Worm (Caenorhabditis elegans) whole organism, L3 larva: ENCODE measurements around the gene B0286.1.
A peak's percentile ranks its signal among the peaks of the same experiment; 100 is the strongest.

Experiments
- R02D3.7 ChIP-seq: fragments of 150-350 bp; optimal IDR thresholded peaks from 2 replicates; lab custom pipeline; 2014; ENCODE audit warnings: missing biosample characterization, missing genetic modification characterization
- ZK546.5 ChIP-seq: sonication (generic microtip); optimal IDR thresholded peaks from 2 replicates; lab custom pipeline; 2017; ENCODE audit warnings: missing biosample characterization, missing genetic modification characterization
- ama-1 ChIP-seq: fragments of 150-350 bp; optimal IDR thresholded peaks from 2 replicates; lab custom pipeline; 2018
- ceh-16 ChIP-seq: sonication (generic microtip); optimal IDR thresholded peaks from 2 replicates; lab custom pipeline; 2017; ENCODE audit warnings: missing biosample characterization, missing genetic modification characterization
- ceh-28 ChIP-seq: fragments of 150-350 bp; optimal IDR thresholded peaks from 2 replicates; lab custom pipeline; 2014; ENCODE audit warnings: missing biosample characterization, missing genetic modification reagents, missing genetic modification characterization
- ceh-82 ChIP-seq: fragments of 150-350 bp; optimal IDR thresholded peaks from 2 replicates; lab custom pipeline; 2014; ENCODE audit warnings: missing biosample characterization, missing genetic modification characterization
- ceh-9 ChIP-seq: sonication (generic microtip); optimal IDR thresholded peaks from 2 replicates; lab custom pipeline; 2018; ENCODE audit warnings: missing biosample characterization, missing genetic modification characterization
- daf-12 ChIP-seq: fragments of 150-350 bp; optimal IDR thresholded peaks from 2 replicates; lab custom pipeline; 2014; ENCODE audit warnings: missing biosample characterization, missing genetic modification reagents, missing genetic modification characterization
- egl-27 ChIP-seq: sonication (generic microtip); optimal IDR thresholded peaks from 4 replicates; lab custom pipeline; 2017; ENCODE audit warnings: missing biosample characterization, missing genetic modification reagents, missing genetic modification characterization
- egl-5 ChIP-seq: fragments of 150-350 bp; optimal IDR thresholded peaks from 2 replicates; lab custom pipeline; 2017; ENCODE audit warnings: missing biosample characterization, missing genetic modification reagents, missing genetic modification characterization, inconsistent platforms
- elt-1 ChIP-seq: fragments of 150-350 bp; optimal IDR thresholded peaks from 2 replicates; lab custom pipeline; 2014; ENCODE audit warnings: missing biosample characterization, missing genetic modification characterization
- elt-2 ChIP-seq: sonication (generic microtip); optimal IDR thresholded peaks from 2 replicates; lab custom pipeline; 2016; ENCODE audit warnings: missing genetic modification reagents, mild to moderate bottlenecking, missing genetic modification characterization, missing compliant biosample characterization
- elt-3 ChIP-seq, 3 experiments: fragments of 150-350 bp in 1 of 3; sonication (generic microtip) in 2 of 3; optimal IDR thresholded peaks; 2 replicates in 2 of 3; 4 replicates in 1 of 3; lab custom pipeline; 2014 to 2017; ENCODE audit warnings: missing biosample characterization in 3 of 3, missing genetic modification characterization in 3 of 3
- eor-1 ChIP-seq, 2 experiments: fragments of 150-350 bp; optimal IDR thresholded peaks; 2 replicates each; lab custom pipeline; 2014 to 2018; ENCODE audit warnings: missing biosample characterization in 2 of 2, missing genetic modification characterization in 2 of 2
- fkh-10 ChIP-seq: sonication (generic microtip); optimal IDR thresholded peaks from 2 replicates; lab custom pipeline; 2017; ENCODE audit warnings: missing biosample characterization, missing genetic modification reagents, missing genetic modification characterization
- fkh-2 ChIP-seq: fragments of 150-350 bp; optimal IDR thresholded peaks from 2 replicates; lab custom pipeline; 2014; ENCODE audit warnings: missing biosample characterization, missing genetic modification reagents, missing genetic modification characterization
- fos-1 ChIP-seq: fragments of 150-350 bp; optimal IDR thresholded peaks from 2 replicates; lab custom pipeline; 2014; ENCODE audit warnings: missing biosample characterization, missing genetic modification characterization
- hmg-11 ChIP-seq: sonication (generic microtip); optimal IDR thresholded peaks from 2 replicates; lab custom pipeline; 2016; ENCODE audit warnings: missing genetic modification characterization, missing compliant biosample characterization
- jun-1 ChIP-seq: fragments of 150-350 bp; optimal IDR thresholded peaks from 2 replicates; lab custom pipeline; 2014; ENCODE audit warnings: missing biosample characterization, missing genetic modification reagents, missing genetic modification characterization
- lin-15B ChIP-seq: fragments of 150-350 bp; optimal IDR thresholded peaks from 2 replicates; lab custom pipeline; 2014; ENCODE audit warnings: missing biosample characterization, missing genetic modification characterization
- lin-39 ChIP-seq: fragments of 150-350 bp; optimal IDR thresholded peaks from 2 replicates; lab custom pipeline; 2018; ENCODE audit warnings: missing biosample characterization, missing genetic modification reagents, missing genetic modification characterization
- lsy-12 ChIP-seq: sonication (generic microtip); optimal IDR thresholded peaks from 2 replicates; lab custom pipeline; 2016; ENCODE audit warnings: mild to moderate bottlenecking, missing genetic modification characterization, missing compliant biosample characterization
- mdl-1 ChIP-seq: fragments of 150-350 bp; optimal IDR thresholded peaks from 2 replicates; lab custom pipeline; 2014; ENCODE audit warnings: missing biosample characterization, missing genetic modification characterization
- mml-1 ChIP-seq: fragments of 150-350 bp; sonication (generic microtip); optimal IDR thresholded peaks from 3 replicates; lab custom pipeline; 2014; ENCODE audit warnings: missing biosample characterization, missing genetic modification characterization
- nhr-11 ChIP-seq: fragments of 150-350 bp; optimal IDR thresholded peaks from 2 replicates; lab custom pipeline; 2014; ENCODE audit warnings: missing biosample characterization, missing genetic modification characterization
- nhr-12 ChIP-seq: fragments of 150-350 bp; optimal IDR thresholded peaks from 2 replicates; lab custom pipeline; 2014; ENCODE audit warnings: missing biosample characterization, missing genetic modification characterization
- nhr-23 ChIP-seq: fragments of 150-350 bp; optimal IDR thresholded peaks from 2 replicates; lab custom pipeline; 2014; ENCODE audit warnings: missing biosample characterization, missing genetic modification reagents, missing genetic modification characterization
- nhr-237 ChIP-seq: fragments of 150-350 bp; optimal IDR thresholded peaks from 2 replicates; lab custom pipeline; 2014; ENCODE audit warnings: missing biosample characterization, missing genetic modification characterization
- nhr-25 ChIP-seq: sonication (generic microtip); optimal IDR thresholded peaks from 2 replicates; lab custom pipeline; 2017; ENCODE audit warnings: missing biosample characterization, missing genetic modification characterization
- nhr-28 ChIP-seq: fragments of 150-350 bp; optimal IDR thresholded peaks from 2 replicates; lab custom pipeline; 2014; ENCODE audit warnings: missing biosample characterization, missing genetic modification characterization
- nhr-43 ChIP-seq: sonication (generic microtip); optimal IDR thresholded peaks from 2 replicates; lab custom pipeline; 2016; ENCODE audit warnings: mild to moderate bottlenecking, missing genetic modification characterization, missing compliant biosample characterization; ENCODE audit not compliant: poor library complexity, severe bottlenecking
- nhr-67 ChIP-seq: fragments of 150-350 bp; optimal IDR thresholded peaks from 2 replicates; lab custom pipeline; 2014; ENCODE audit warnings: missing biosample characterization, missing genetic modification characterization
- nhr-76 ChIP-seq: fragments of 150-350 bp; sonication (generic microtip); optimal IDR thresholded peaks from 5 replicates; lab custom pipeline; 2014; ENCODE audit warnings: missing biosample characterization, missing genetic modification characterization
- nhr-77 ChIP-seq: fragments of 150-350 bp; optimal IDR thresholded peaks from 2 replicates; lab custom pipeline; 2014; ENCODE audit warnings: missing biosample characterization, missing genetic modification characterization
- pha-4 ChIP-seq: fragments of 150-350 bp; optimal IDR thresholded peaks from 2 replicates; lab custom pipeline; 2014; ENCODE audit warnings: missing biosample characterization, missing genetic modification reagents, missing genetic modification characterization
- pqm-1 ChIP-seq: fragments of 150-350 bp; optimal IDR thresholded peaks from 2 replicates; lab custom pipeline; 2017; ENCODE audit warnings: missing biosample characterization, missing genetic modification characterization, inconsistent platforms
- sea-2 ChIP-seq: fragments of 150-350 bp; sonication (generic microtip); optimal IDR thresholded peaks from 4 replicates; lab custom pipeline; 2014; ENCODE audit warnings: missing biosample characterization, missing genetic modification reagents, missing genetic modification characterization
- skn-1 ChIP-seq: fragments of 150-350 bp; optimal IDR thresholded peaks from 2 replicates; lab custom pipeline; 2014; ENCODE audit warnings: missing biosample characterization, missing genetic modification characterization
- snpc-4 ChIP-seq: fragments of 150-350 bp; optimal IDR thresholded peaks from 2 replicates; lab custom pipeline; 2014; ENCODE audit warnings: missing biosample characterization, missing genetic modification characterization
- tbx-2 ChIP-seq: sonication (generic microtip); optimal IDR thresholded peaks from 2 replicates; lab custom pipeline; 2016; ENCODE audit warnings: mild to moderate bottlenecking, missing genetic modification characterization, missing compliant biosample characterization
- unc-39 ChIP-seq: sonication (generic microtip); optimal IDR thresholded peaks from 4 replicates; lab custom pipeline; 2017; ENCODE audit warnings: missing biosample characterization, missing genetic modification characterization
- zag-1 ChIP-seq: fragments of 150-350 bp; optimal IDR thresholded peaks from 2 replicates; lab custom pipeline; 2014; ENCODE audit warnings: missing biosample characterization, missing genetic modification characterization

B0286.1 gene

ce11 chrII:4372406-4372805, 5.9 kb upstream of the B0286.1 start, which contains the start of gene paic-1 (continued):
- TF ChIP-seq mml-1 (tag; lab: Kevin White, UChicago) (no peak), nhr-23 (tag; lab: Kevin White, UChicago) (no peak), daf-12 (tag; lab: Kevin White, UChicago) (no peak)

- TF ChIP-seq nhr-11 (no peak), elt-2 (tag; lab: Kevin White, UChicago) (no peak), nhr-67 (tag; lab: Kevin White, UChicago) (no peak), ZK546.5 (tag; lab: Kevin White, UChicago) (no peak), elt-3 (tag; optimal IDR thresholded peaks at IDR 0.05; lab: Kevin White, UChicago) (no peak), nhr-23 (tag; lab: Kevin White, UChicago) (no peak), nhr-76 (tag; lab: Kevin White, UChicago) (no peak), egl-5 (tag; lab: Kevin White, UChicago) (no peak), nhr-28 (tag; lab: Kevin White, UChicago) (no peak), daf-12 (tag; lab: Kevin White, UChicago) (no peak), egl-27 (tag; lab: Kevin White, UChicago) (no peak), eor-1 (tag; optimal IDR thresholded peaks at IDR 0.05; lab: Kevin White, UChicago) (no peak), jun-1 (no peak), nhr-43 (tag; lab: Kevin White, UChicago) (no peak), ceh-82 (tag; lab: Kevin White, UChicago) (no peak), mml-1 (tag; lab: Kevin White, UChicago) (no peak), nhr-12 (no peak), fos-1 (tag; lab: Kevin White, UChicago) (no peak)
Observed at ce11 chrII:4372867-4373397, 5.4 kb upstream of the B0286.1 start.

- TF ChIP-seq nhr-237 (no peak), nhr-77 (no peak), elt-1 (tag; lab: Kevin White, UChicago) (no peak)
- TF ChIP-seq, all 47 proteins: peak for 0
Observed at ce11 chrII:4374885-4375284, 3.4 kb upstream of the B0286.1 start.

ce11 chrII:4376295-4377172, 1.8 kb upstream of the B0286.1 start, which contains the start of gene ntl-2:
Gene ntl-2 (minus strand): TSS chrII:4376465.
- TF ChIP-seq fkh-10 (GFP tag; lab: Kevin White, UChicago) (peak; percentile 67), tbx-2 (tag; lab: Kevin White, UChicago) (peak; percentile 78), nhr-237 (no peak), lsy-12 (tag; lab: Kevin White, UChicago) (peak; percentile 96), sea-2 (no peak), daf-12 (tag; lab: Kevin White, UChicago) (peak; percentile 29), jun-1 (peak; percentile 94), pqm-1 (tag; lab: Kevin White, UChicago) (peak; percentile 85), hmg-11 (tag; lab: Kevin White, UChicago) (peak; percentile 95), nhr-43 (tag; lab: Kevin White, UChicago) (peak; percentile 87), nhr-28 (tag; lab: Kevin White, UChicago) (no peak), zag-1 (peak; percentile 64), snpc-4 (peak; percentile 88), pha-4 (tag; lab: Kevin White, UChicago) (peak; percentile 97), unc-39 (tag; lab: Kevin White, UChicago) (no peak), nhr-25 (peak; percentile 97), egl-5 (tag; lab: Kevin White, UChicago) (peak; percentile 79), elt-1 (tag; lab: Kevin White, UChicago) (peak; percentile 69), mdl-1 (tag; lab: Kevin White, UChicago) (peak; percentile 87), ceh-16 (tag; lab: Kevin White, UChicago) (no peak), eor-1 (tag; optimal IDR thresholded peaks at IDR 0.05; lab: Kevin White, UChicago) (no peak), nhr-12 (no peak), nhr-67 (tag; lab: Kevin White, UChicago) (no peak), ceh-9 (tag; lab: Kevin White, UChicago) (no peak), elt-2 (tag; lab: Kevin White, UChicago) (peak; percentile 98), fkh-2 (tag; lab: Kevin White, UChicago) (no peak), lin-39 (tag; lab: Kevin White, UChicago) (peak; percentile 79), ceh-28 (tag; lab: Kevin White, UChicago) (peak; percentile 94), skn-1 (tag; lab: Kevin White, UChicago) (peak; percentile 60), elt-3 (tag; optimal IDR thresholded peaks at IDR 0.05; lab: Kevin White, UChicago) (peak in 1 of 3 experiments; percentile 23), nhr-77 (peak; percentile 58), nhr-11 (peak; percentile 61), egl-27 (tag; lab: Kevin White, UChicago) (peak; percentile 80), mml-1 (tag; lab: Kevin White, UChicago) (no peak), ama-1 (peak; percentile 79), ZK546.5 (tag; lab: Kevin White, UChicago) (peak; percentile 97), nhr-23 (tag; lab: Kevin White, UChicago) (peak; percentile 94), fos-1 (tag; lab: Kevin White, UChicago) (peak; percentile 64), lin-15B (peak; percentile 98), R02D3.7 (peak; percentile 83)
